Fruit fly (Drosophila melanogaster) whole organism, prepupa: ENCODE measurements around the gene Kah.
A peak's percentile ranks its signal among the peaks of the same experiment; 100 is the strongest.

Source experiments
- Blimp-1 ChIP-seq: fragments of 200-800 bp; sonication (Bioruptor generic); optimal IDR thresholded peaks from 3 replicates; lab custom pipeline; 2017; ENCODE audit warnings: missing biosample characterization, missing genetic modification characterization, mild to moderate bottlenecking, moderate library complexity, missing genetic modification reagents
- CG10631 ChIP-seq: fragments of 200-800 bp; sonication (Bioruptor generic); optimal IDR thresholded peaks from 2 replicates; lab custom pipeline; 2016; ENCODE audit warnings: missing biosample characterization, missing genetic modification characterization
- CG10669 ChIP-seq: fragments of 200-800 bp; sonication (Bioruptor generic); optimal IDR thresholded peaks from 3 replicates; lab custom pipeline; 2018; ENCODE audit warnings: missing biosample characterization, mild to moderate bottlenecking, missing genetic modification characterization, moderate library complexity
- CG11294 ChIP-seq: fragments of 200-800 bp; sonication (Bioruptor generic); IDR thresholded peaks from 2 replicates; pipeline ENCODE4 v1.3.6; 2022; ENCODE audit warnings: missing biosample characterization, missing genetic modification characterization
- CG11762 ChIP-seq: fragments of 200-800 bp; sonication (Bioruptor generic); optimal IDR thresholded peaks from 3 replicates; lab custom pipeline; 2016; ENCODE audit warnings: missing biosample characterization, missing genetic modification characterization; ENCODE audit not compliant: insufficient read depth
- CG11902 ChIP-seq: fragments of 200-800 bp; sonication (Bioruptor generic); optimal IDR thresholded peaks from 3 replicates; lab custom pipeline; 2016; ENCODE audit warnings: missing biosample characterization, missing genetic modification characterization
- CG15336 ChIP-seq: fragments of 200-800 bp; sonication (Bioruptor generic); IDR thresholded peaks from 2 replicates; pipeline ENCODE4 v1.3.6; 2022; ENCODE audit warnings: missing biosample characterization, missing genetic modification characterization
- CG1621 ChIP-seq: fragments of 200-800 bp; sonication (Bioruptor generic); optimal IDR thresholded peaks from 3 replicates; lab custom pipeline; 2018; ENCODE audit warnings: missing biosample characterization, mild to moderate bottlenecking, missing genetic modification characterization
- CG16779 ChIP-seq: fragments of 200-800 bp; sonication (Bioruptor generic); optimal IDR thresholded peaks from 3 replicates; lab custom pipeline; 2017; ENCODE audit warnings: missing biosample characterization, mild to moderate bottlenecking, missing genetic modification characterization
- CG3032 ChIP-seq: fragments of 200-800 bp; optimal IDR thresholded peaks from 2 replicates; lab custom pipeline; 2019; ENCODE audit warnings: missing biosample characterization, mild to moderate bottlenecking, missing genetic modification characterization, moderate library complexity
- CG32006 ChIP-seq: fragments of 200-800 bp; sonication (Bioruptor generic); optimal IDR thresholded peaks from 3 replicates; lab custom pipeline; 2017; ENCODE audit warnings: missing biosample characterization, mild to moderate bottlenecking, missing genetic modification characterization
- CG34406 ChIP-seq: fragments of 200-800 bp; sonication (Bioruptor generic); optimal IDR thresholded peaks from 3 replicates; lab custom pipeline; 2016; ENCODE audit warnings: missing biosample characterization, missing genetic modification characterization
- CG3919 ChIP-seq: fragments of 200-800 bp; sonication (Bioruptor generic); optimal IDR thresholded peaks from 3 replicates; lab custom pipeline; 2016; ENCODE audit warnings: missing biosample characterization, missing genetic modification characterization
- CG4318 ChIP-seq: fragments of 200-800 bp; sonication (Bioruptor generic); optimal IDR thresholded peaks from 3 replicates; lab custom pipeline; 2017; ENCODE audit warnings: missing biosample characterization, mild to moderate bottlenecking, missing genetic modification characterization
- CG6163 ChIP-seq: fragments of 200-800 bp; sonication (Bioruptor generic); IDR thresholded peaks from 3 replicates; pipeline ENCODE4 v1.3.6; 2022; ENCODE audit warnings: missing biosample characterization, missing genetic modification characterization
- CG6276 ChIP-seq: fragments of 200-800 bp; sonication (Bioruptor generic); optimal IDR thresholded peaks from 2 replicates; lab custom pipeline; 2017; ENCODE audit warnings: missing biosample characterization, mild to moderate bottlenecking, missing genetic modification characterization
- CG6808 ChIP-seq: fragments of 200-800 bp; sonication (Bioruptor generic); optimal IDR thresholded peaks from 3 replicates; lab custom pipeline; 2017; ENCODE audit warnings: missing biosample characterization, missing genetic modification characterization, mild to moderate bottlenecking, moderate library complexity, missing genetic modification reagents
- CG6854 ChIP-seq: fragments of 200-800 bp; sonication (Bioruptor generic); optimal IDR thresholded peaks from 2 replicates; lab custom pipeline; 2017; ENCODE audit warnings: missing biosample characterization, mild to moderate bottlenecking, missing genetic modification characterization
- CG8319 ChIP-seq: fragments of 200-800 bp; sonication (Bioruptor generic); optimal IDR thresholded peaks from 3 replicates; lab custom pipeline; 2016; ENCODE audit warnings: missing biosample characterization, missing genetic modification characterization
- CG8632 ChIP-seq: fragments of 200-800 bp; sonication (Bioruptor generic); optimal IDR thresholded peaks from 3 replicates; lab custom pipeline; 2016; ENCODE audit warnings: missing biosample characterization, missing genetic modification characterization
- CG9139 ChIP-seq: fragments of 200-800 bp; sonication (Bioruptor generic); optimal IDR thresholded peaks from 3 replicates; lab custom pipeline; 2017; ENCODE audit warnings: missing biosample characterization, mild to moderate bottlenecking, missing genetic modification characterization
- Eip75B ChIP-seq: fragments of 200-800 bp; sonication (Bioruptor generic); optimal IDR thresholded peaks from 3 replicates; lab custom pipeline; 2016; ENCODE audit warnings: missing biosample characterization, missing genetic modification characterization
- Eip78C ChIP-seq: fragments of 200-800 bp; sonication (Bioruptor generic); peaks from one replicate; lab custom pipeline; 2016; ENCODE audit warnings: missing biosample characterization, missing genetic modification characterization
- Eip93F ChIP-seq: fragments of 200-800 bp; sonication (Bioruptor generic); optimal IDR thresholded peaks from 2 replicates; lab custom pipeline; 2016; ENCODE audit warnings: missing biosample characterization, mild to moderate bottlenecking, missing genetic modification characterization
- Ets21C ChIP-seq: fragments of 200-800 bp; sonication (Bioruptor generic); optimal IDR thresholded peaks from 3 replicates; lab custom pipeline; 2016; ENCODE audit warnings: missing biosample characterization, missing genetic modification characterization
- Gug ChIP-seq: fragments of 200-800 bp; sonication (Bioruptor generic); IDR thresholded peaks from 2 replicates; pipeline ENCODE4 v1.3.6; 2022; ENCODE audit warnings: missing biosample characterization, missing genetic modification characterization
- Hr38 ChIP-seq: sonication (Bioruptor generic); optimal IDR thresholded peaks from 2 replicates; lab custom pipeline; 2016; ENCODE audit warnings: missing biosample characterization, missing genetic modification characterization
- Hr39 ChIP-seq: fragments of 200-800 bp; sonication (Bioruptor generic); optimal IDR thresholded peaks from 2 replicates; lab custom pipeline; 2016; ENCODE audit warnings: missing biosample characterization, missing genetic modification characterization
- Lpt ChIP-seq: fragments of 200-800 bp; sonication (Bioruptor generic); optimal IDR thresholded peaks from 3 replicates; lab custom pipeline; 2016; ENCODE audit warnings: missing biosample characterization, missing genetic modification characterization
- Smox ChIP-seq: fragments of 200-800 bp; sonication (Bioruptor generic); optimal IDR thresholded peaks from 3 replicates; lab custom pipeline; 2016; ENCODE audit warnings: missing biosample characterization, missing genetic modification characterization
- Sox102F ChIP-seq: fragments of 200-800 bp; sonication (Bioruptor generic); optimal IDR thresholded peaks from 2 replicates; lab custom pipeline; 2016; ENCODE audit warnings: missing biosample characterization, mild to moderate bottlenecking, missing genetic modification characterization
- Sox14 ChIP-seq: fragments of 200-800 bp; sonication (Bioruptor generic); optimal IDR thresholded peaks from 3 replicates; lab custom pipeline; 2016; ENCODE audit warnings: missing biosample characterization, missing genetic modification characterization
- Sox15 ChIP-seq: fragments of 200-800 bp; sonication (Bioruptor generic); optimal IDR thresholded peaks from 3 replicates; lab custom pipeline; 2016; ENCODE audit warnings: missing biosample characterization, missing genetic modification characterization
- achi ChIP-seq: fragments of 200-800 bp; sonication (Bioruptor generic); optimal IDR thresholded peaks from 3 replicates; lab custom pipeline; 2016; ENCODE audit warnings: missing biosample characterization, missing genetic modification characterization
- acj6 ChIP-seq: fragments of 200-800 bp; sonication (Bioruptor generic); optimal IDR thresholded peaks from 3 replicates; lab custom pipeline; 2016; ENCODE audit warnings: missing biosample characterization, missing genetic modification characterization
- dac ChIP-seq: fragments of 200-800 bp; sonication (Bioruptor generic); optimal IDR thresholded peaks from 2 replicates; lab custom pipeline; 2017; ENCODE audit warnings: missing biosample characterization, mild to moderate bottlenecking, missing genetic modification characterization
- dsx ChIP-seq: fragments of 200-800 bp; optimal IDR thresholded peaks from 3 replicates; lab custom pipeline; 2019; ENCODE audit warnings: missing biosample characterization, mild to moderate bottlenecking, missing genetic modification characterization, moderate library complexity; ENCODE audit not compliant: poor library complexity, severe bottlenecking
- eg ChIP-seq: fragments of 200-800 bp; sonication (Bioruptor generic); IDR thresholded peaks from 3 replicates; pipeline ENCODE4 v1.3.6; 2022; ENCODE audit warnings: missing biosample characterization, missing genetic modification characterization
- fd59A ChIP-seq: fragments of 200-800 bp; sonication (Bioruptor generic); optimal IDR thresholded peaks from 2 replicates; lab custom pipeline; 2017; ENCODE audit warnings: missing biosample characterization, mild to moderate bottlenecking, missing genetic modification characterization, missing genetic modification reagents
- fd85E ChIP-seq: fragments of 200-800 bp; sonication (Bioruptor generic); optimal IDR thresholded peaks from 3 replicates; lab custom pipeline; 2016; ENCODE audit warnings: missing biosample characterization, missing genetic modification characterization
- fkh ChIP-seq: fragments of 200-800 bp; sonication (Bioruptor generic); optimal IDR thresholded peaks from 3 replicates; lab custom pipeline; 2017; ENCODE audit warnings: missing biosample characterization, mild to moderate bottlenecking, missing genetic modification characterization, moderate library complexity
- lz ChIP-seq: fragments of 200-800 bp; sonication (Bioruptor generic); optimal IDR thresholded peaks from 3 replicates; lab custom pipeline; 2016; ENCODE audit warnings: missing biosample characterization, missing genetic modification characterization
- net ChIP-seq: fragments of 200-800 bp; sonication (Bioruptor generic); optimal IDR thresholded peaks from 3 replicates; lab custom pipeline; 2016; ENCODE audit warnings: missing biosample characterization, missing genetic modification characterization
- pdm3 ChIP-seq: fragments of 200-800 bp; sonication (Bioruptor generic); optimal IDR thresholded peaks from 3 replicates; lab custom pipeline; 2016; ENCODE audit warnings: missing biosample characterization, missing genetic modification characterization
- spab ChIP-seq: fragments of 200-800 bp; sonication (Bioruptor generic); optimal IDR thresholded peaks from 2 replicates; lab custom pipeline; 2017; ENCODE audit warnings: missing biosample characterization, mild to moderate bottlenecking, missing genetic modification characterization, missing genetic modification reagents
- ss ChIP-seq, 2 experiments: fragments of 200-800 bp; sonication (Bioruptor generic); optimal IDR thresholded peaks; 2 replicates in 1 of 2; 3 replicates in 1 of 2; lab custom pipeline; 2017 to 2018; ENCODE audit warnings: mild to moderate bottlenecking in 2 of 2, missing biosample characterization in 2 of 2, missing genetic modification characterization in 2 of 2, moderate library complexity in 1 of 2
- topi ChIP-seq: fragments of 200-800 bp; sonication (Bioruptor generic); optimal IDR thresholded peaks from 3 replicates; lab custom pipeline; 2016; ENCODE audit warnings: missing biosample characterization, missing genetic modification characterization
- vri ChIP-seq: fragments of 200-800 bp; sonication (Bioruptor generic); optimal IDR thresholded peaks from 3 replicates; lab custom pipeline; 2016; ENCODE audit warnings: missing biosample characterization, mild to moderate bottlenecking, missing genetic modification characterization

Kah gene

DNA sequence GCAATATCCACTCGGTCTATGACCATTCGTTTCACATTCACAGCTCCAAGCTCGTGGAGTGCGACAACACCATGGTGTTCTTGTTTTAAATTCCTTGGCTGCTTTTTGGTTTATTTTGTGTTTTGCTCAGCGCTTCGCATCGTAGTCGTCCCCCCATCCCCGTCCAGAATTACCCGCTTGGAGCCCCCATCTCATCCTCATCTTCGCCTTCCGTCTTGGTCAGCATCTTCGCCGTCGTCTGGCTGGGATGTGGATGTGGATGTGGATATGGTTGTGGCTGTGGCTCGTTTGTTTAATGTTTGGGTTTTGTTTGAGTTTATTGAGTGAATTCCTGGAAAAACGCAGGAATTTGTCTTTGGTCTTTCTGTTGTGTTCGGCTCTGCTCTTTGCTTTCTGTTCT lies 20.1 kb upstream of the Kah start:
- TF ChIP-seq fd59A (GFP tag; lab: Kevin White, UChicago) (no peak), ss (GFP tag; optimal IDR thresholded peaks at IDR 0.05; lab: Kevin White, UChicago) (peak in 1 of 2 experiments; percentile 17), dac (GFP tag; lab: Kevin White, UChicago) (no peak), Sox102F (GFP tag; lab: Kevin White, UChicago) (no peak), CG6276 (GFP tag; lab: Kevin White, UChicago) (peak; percentile 9), Lpt (no peak), Ets21C (GFP tag; lab: Kevin White, UChicago) (no peak), Smox (GFP tag; lab: Kevin White, UChicago) (no peak), eg (GFP tag; lab: Robert Waterston, UW) (peak; percentile 7; the same call in 1 of the 3 replicates), CG32006 (GFP tag; lab: Kevin White, UChicago) (no peak), CG3919 (GFP tag; lab: Kevin White, UChicago) (peak; percentile 8), lz (no peak), CG9139 (GFP tag; lab: Kevin White, UChicago) (no peak), fkh (GFP tag; lab: Kevin White, UChicago) (no peak), CG6854 (GFP tag; lab: Kevin White, UChicago) (no peak), CG11294 (GFP tag; lab: Robert Waterston, UW) (no peak), CG1621 (tag; lab: Kevin White, UChicago) (no peak), Eip93F (GFP tag; lab: Kevin White, UChicago) (no peak), vri (GFP tag; lab: Kevin White, UChicago) (no peak), fd85E (GFP tag; lab: Kevin White, UChicago) (no peak), CG4318 (no peak), spab (GFP tag; lab: Kevin White, UChicago) (no peak), pdm3 (GFP tag; lab: Kevin White, UChicago) (no peak), CG15336 (GFP tag; lab: Robert Waterston, UW) (no peak), achi (no peak), Hr39 (GFP tag; lab: Kevin White, UChicago) (no peak), Eip75B (GFP tag; lab: Kevin White, UChicago) (no peak), CG11902 (GFP tag; lab: Kevin White, UChicago) (no peak), CG11762 (GFP tag; lab: Kevin White, UChicago) (no peak), CG6808 (GFP tag; lab: Kevin White, UChicago) (peak; percentile 2)

dm6 chr3L:608362-608761 lies 19.3 kb upstream of the Kah start:
- TF ChIP-seq dac (GFP tag; lab: Kevin White, UChicago) = peak; percentile 70
- TF ChIP-seq Sox102F (GFP tag; lab: Kevin White, UChicago) = peak; percentile 93
- TF ChIP-seq vri (GFP tag; lab: Kevin White, UChicago) = peak; percentile 88
- peak; percentile 45 for TF ChIP-seq CG8632 (GFP tag; lab: Kevin White, UChicago)
- peak; percentile 77 for TF ChIP-seq CG10631 (GFP tag; lab: Kevin White, UChicago)
- TF ChIP-seq Gug = peak; percentile 47; the same call in 1 of the 2 replicates
- TF ChIP-seq lz = peak; percentile 89
- TF ChIP-seq CG8319 (GFP tag; lab: Kevin White, UChicago) = peak; percentile 38
- peak; percentile 81 for TF ChIP-seq Ets21C (GFP tag; lab: Kevin White, UChicago)
- peak; percentile 87 for TF ChIP-seq Sox14 (GFP tag; lab: Kevin White, UChicago)
- TF ChIP-seq acj6 (GFP tag; lab: Kevin White, UChicago) = peak; percentile 77
- peak; percentile 95 for TF ChIP-seq Eip78C
- peak; percentile 53 for TF ChIP-seq Blimp-1 (GFP tag; lab: Kevin White, UChicago)
- TF ChIP-seq Smox (GFP tag; lab: Kevin White, UChicago) = peak; percentile 89
- peak; percentile 59 for TF ChIP-seq dsx (GFP tag; lab: Kevin White, UChicago)
- peak; percentile 76; the same call in 2 of the 3 replicates for TF ChIP-seq CG6163
- TF ChIP-seq Eip75B (GFP tag; lab: Kevin White, UChicago) = peak; percentile 80
- peak; percentile 92 for TF ChIP-seq topi
- TF ChIP-seq net (GFP tag; lab: Kevin White, UChicago) = peak; percentile 73
- TF ChIP-seq CG32006 (GFP tag; lab: Kevin White, UChicago) = peak; percentile 91
- peak; percentile 36 for TF ChIP-seq Sox15 (GFP tag; lab: Kevin White, UChicago)
- peak; percentile 44 for TF ChIP-seq CG16779 (tag; lab: Kevin White, UChicago)
- TF ChIP-seq Eip93F (GFP tag; lab: Kevin White, UChicago) = peak; percentile 73
- peak; percentile 57 for TF ChIP-seq CG3032 (tag; lab: Kevin White, UChicago)
- peak; percentile 66 for TF ChIP-seq CG34406
- TF ChIP-seq CG4318 = peak; percentile 77
- TF ChIP-seq fd85E (GFP tag; lab: Kevin White, UChicago) = peak; percentile 56
- peak; percentile 64 for TF ChIP-seq CG10669
- no peak for TF ChIP-seq Hr38 (GFP tag; lab: Kevin White, UChicago)
- peak; percentile 68 for TF ChIP-seq CG11902 (GFP tag; lab: Kevin White, UChicago)
